Fruit fly (Drosophila melanogaster): Measurements from ENCODE around the gene pie.
A peak's percentile ranks its signal among the peaks of the same experiment; 100 is the strongest.

The pie gene

dm6 chr2L:10408122-10408576, 14.4 kb downstream of the pie start, which contains the start of the genes Ip259 and RpS27A (continued):
- TF ChIP-seq sens (GFP tag): peak; percentile 74
- TF ChIP-seq kay (GFP tag; optimal IDR thresholded peaks at IDR 0.05): no peak
- TF ChIP-seq Med (GFP tag): peak; percentile 97
- TF ChIP-seq CoRest (tag; optimal IDR thresholded peaks at IDR 0.05): peak; percentile 65
- TF ChIP-seq Ets65A (GFP tag): peak; percentile 98
- TF ChIP-seq Hr39 (optimal IDR thresholded peaks at IDR 0.05): no peak
- no peak; the same call in 1 of the 2 replicates for TF ChIP-seq tna (GFP tag; IDR thresholded peaks at IDR 0.05; ENCODE audit: partially characterized antibody)
- peak; percentile 33 for TF ChIP-seq CG12155 (GFP tag; optimal IDR thresholded peaks at IDR 0.05)
- TF ChIP-seq CG6854 (GFP tag; optimal IDR thresholded peaks at IDR 0.05): peak; percentile 71
- TF ChIP-seq CG8290 (GFP tag; optimal IDR thresholded peaks at IDR 0.05): peak; percentile 74
- peak in 1 of 2 experiments; percentile 63 for TF ChIP-seq CG8290 (tag; optimal IDR thresholded peaks at IDR 0.05)
- TF ChIP-seq Hmr (GFP tag; optimal IDR thresholded peaks at IDR 0.05): no peak
- TF ChIP-seq MTF-1 (GFP tag; optimal IDR thresholded peaks at IDR 0.05; ENCODE audit: borderline replicate concordance): no peak
- peak; percentile 59 for TF ChIP-seq nerfin-1 (tag; optimal IDR thresholded peaks at IDR 0.05)
- 0 out of 2 replicates have a peak, but pooled peaks have one; percentile 48 for TF ChIP-seq CG8765 (GFP tag; IDR thresholded peaks at IDR 0.05)
- no peak for TF ChIP-seq Lpt (GFP tag; optimal IDR thresholded peaks at IDR 0.05)
- TF ChIP-seq CG17361 (GFP tag; IDR thresholded peaks at IDR 0.05): peak; percentile 75; the same call in 2 of the 3 replicates
- TF ChIP-seq chinmo (GFP tag; IDR thresholded peaks at IDR 0.05; ENCODE audit: partially characterized antibody): no peak
- TF ChIP-seq sqz (GFP tag; optimal IDR thresholded peaks at IDR 0.05): no peak
- peak; percentile 80 for TF ChIP-seq CG16779 (GFP tag; IDR thresholded peaks at IDR 0.05)
- TF ChIP-seq gcm (GFP tag; optimal IDR thresholded peaks at IDR 0.05): no peak
- no peak for TF ChIP-seq ato (GFP tag; IDR thresholded peaks at IDR 0.05; ENCODE audit: partially characterized antibody)
- TF ChIP-seq CG4360 (GFP tag; IDR thresholded peaks at IDR 0.05): 0 out of 2 replicates have a peak, but pooled peaks have one; percentile 40
- TF ChIP-seq CG3163 (GFP tag; optimal IDR thresholded peaks at IDR 0.05): peak; percentile 43
- no peak for TF ChIP-seq pan (optimal IDR thresholded peaks at IDR 0.05)
- TF ChIP-seq pan (GFP tag; optimal IDR thresholded peaks at IDR 0.05 in 1 of 2, IDR thresholded peaks at IDR 0.05 in 1 of 2): peak in 1 of 2 experiments; percentile 77
- TF ChIP-seq sob (GFP tag; IDR thresholded peaks at IDR 0.05): peak; percentile 84
- TF ChIP-seq CG43689 (GFP tag; IDR thresholded peaks at IDR 0.05): no peak
- TF ChIP-seq abd-A (tag; optimal IDR thresholded peaks at IDR 0.05): no peak
- TF ChIP-seq tap (tag; optimal IDR thresholded peaks at IDR 0.05): peak; percentile 66
- no peak for TF ChIP-seq bigmax (GFP tag; optimal IDR thresholded peaks at IDR 0.05)
- peak; percentile 74 for TF ChIP-seq seq (GFP tag; IDR thresholded peaks at IDR 0.05)
- TF ChIP-seq CG6813 (GFP tag; optimal IDR thresholded peaks at IDR 0.05): peak; percentile 83
- peak; percentile 83 for TF ChIP-seq nom (GFP tag; optimal IDR thresholded peaks at IDR 0.05)
- TF ChIP-seq Gug (GFP tag; IDR thresholded peaks at IDR 0.05): no peak; the same call in 3 of the 4 replicates
- no peak for TF ChIP-seq CG14860 (GFP tag; IDR thresholded peaks at IDR 0.05; ENCODE audit: partially characterized antibody)
- TF ChIP-seq PHDP (tag; optimal IDR thresholded peaks at IDR 0.05): peak; percentile 71
- TF ChIP-seq fu2 (GFP tag; optimal IDR thresholded peaks at IDR 0.05): peak; percentile 69
- TF ChIP-seq CG3847 (GFP tag; IDR thresholded peaks at IDR 0.05): peak; percentile 78
- peak; percentile 81 for TF ChIP-seq CG17385 (GFP tag; optimal IDR thresholded peaks at IDR 0.05)
- TF ChIP-seq hbn (GFP tag; IDR thresholded peaks at IDR 0.05; ENCODE audit: partially characterized antibody): no peak
- TF ChIP-seq CG32767 (GFP tag; IDR thresholded peaks at IDR 0.05): peak; percentile 61; the same call in 1 of the 2 replicates
- peak; percentile 16; the same call in 1 of the 2 replicates for TF ChIP-seq Bgb (GFP tag; IDR thresholded peaks at IDR 0.05; ENCODE audit: partially characterized antibody)
- TF ChIP-seq CG6683 (GFP tag; optimal IDR thresholded peaks at IDR 0.05): peak; percentile 51
- peak; percentile 63 for TF ChIP-seq tin (GFP tag; optimal IDR thresholded peaks at IDR 0.05)
- TF ChIP-seq CG8944 (GFP tag; optimal IDR thresholded peaks at IDR 0.05): no peak
- TF ChIP-seq CG30020 (tag; optimal IDR thresholded peaks at IDR 0.05): peak; percentile 99
- TF ChIP-seq lov (optimal IDR thresholded peaks at IDR 0.05): no peak
- TF ChIP-seq lov (GFP tag; IDR thresholded peaks at IDR 0.05): peak; percentile 93
- no peak for TF ChIP-seq Oli (tag; optimal IDR thresholded peaks at IDR 0.05)
- TF ChIP-seq kni (GFP tag; optimal IDR thresholded peaks at IDR 0.05): no peak
